Fruit fly (Drosophila melanogaster): ENCODE data around the gene Acat1.

DNA sequence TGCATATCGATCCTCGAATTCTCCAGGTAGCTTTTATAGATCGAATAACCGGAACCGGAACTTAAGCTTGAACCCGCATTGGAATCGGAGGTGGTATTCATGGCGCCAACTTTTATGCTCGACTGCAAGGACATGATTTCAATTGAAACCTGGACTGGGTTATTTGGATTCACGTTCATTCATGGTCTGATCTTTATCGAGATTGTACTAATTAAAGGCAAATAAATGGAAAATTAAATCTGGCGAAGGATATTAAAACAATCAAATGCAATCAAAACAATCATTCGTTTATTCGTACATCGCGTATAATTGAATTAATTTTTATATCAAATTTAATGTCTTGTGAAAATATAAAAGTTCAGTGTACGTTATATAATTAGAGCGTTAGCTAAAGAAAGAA is 4.7 kb downstream of the Acat1 start, which contains the start of gene Ir7f:
- TF ChIP-seq dsx (GFP tag; optimal IDR thresholded peaks at IDR 0.05; ENCODE audit: poor library complexity, severe bottlenecking) = no peak
- TF ChIP-seq CG7368 (GFP tag; optimal IDR thresholded peaks at IDR 0.05) = no peak
- TF ChIP-seq CG9139 (GFP tag; optimal IDR thresholded peaks at IDR 0.05) = no peak

Data from whole organism, prepupa.